Fruit fly (Drosophila melanogaster): Measurements from ENCODE around the gene CG10680.

CG10680 gene

DNA sequence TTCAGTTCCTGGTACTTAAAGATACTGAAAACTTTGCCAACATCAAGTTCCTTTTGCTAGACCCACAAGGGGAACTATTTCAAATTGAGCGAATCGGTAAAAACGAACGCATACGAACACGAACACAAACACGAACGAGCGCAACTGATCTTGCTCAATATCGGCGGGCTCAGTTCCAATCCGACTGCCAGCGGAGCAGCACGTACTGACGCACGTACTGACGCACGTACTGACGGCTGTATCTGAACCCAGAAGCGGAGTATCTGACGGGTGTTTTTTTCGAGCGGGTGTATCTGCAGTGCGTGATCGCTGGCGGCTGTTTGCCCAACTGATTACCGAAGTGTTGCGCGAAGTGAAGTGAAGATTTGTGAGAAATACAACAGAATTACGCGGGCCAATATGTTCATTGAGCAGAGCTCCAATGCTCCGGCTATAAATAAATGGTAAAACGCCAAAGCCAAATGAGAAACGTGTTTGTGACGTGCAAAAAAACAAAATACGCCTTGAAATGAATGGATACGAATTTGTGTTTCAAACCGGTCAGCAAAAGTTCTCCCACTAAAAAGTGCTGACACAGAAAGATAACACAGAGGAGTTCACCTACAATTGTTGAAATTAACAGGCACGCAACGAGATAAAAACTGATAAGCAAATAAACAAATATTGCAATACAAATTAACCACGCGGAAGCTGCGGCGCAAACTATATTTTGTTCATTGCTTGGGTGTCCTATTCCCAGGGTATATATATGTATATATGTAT is 28.7 kb upstream of the CG10680 start:
- no peak for TF ChIP-seq dmrt99B (tag; optimal IDR thresholded peaks at IDR 0.05)
- TF ChIP-seq peb (GFP tag; IDR thresholded peaks at IDR 0.05) = no peak
- no peak for TF ChIP-seq slou (GFP tag; optimal IDR thresholded peaks at IDR 0.05)
- no peak for TF ChIP-seq CG8478 (optimal IDR thresholded peaks at IDR 0.05)
- peak; percentile 61; the same call in 1 of the 2 replicates for TF ChIP-seq ato (GFP tag; IDR thresholded peaks at IDR 0.05; ENCODE audit: partially characterized antibody)
- TF ChIP-seq CG17328 (GFP tag; IDR thresholded peaks at IDR 0.05) = 0 out of 2 replicates have a peak, but pooled peaks have one; percentile 42
- no peak for TF ChIP-seq CG4820 (GFP tag; optimal IDR thresholded peaks at IDR 0.05)
- no peak; the same call in 1 of the 2 replicates for TF ChIP-seq Dref (GFP tag; IDR thresholded peaks at IDR 0.05)
- no peak for TF ChIP-seq croc (GFP tag; conservative IDR thresholded peaks at IDR 0.05)
- no peak for TF ChIP-seq CG8290 (GFP tag; optimal IDR thresholded peaks at IDR 0.05)
- TF ChIP-seq CG8290 (tag; optimal IDR thresholded peaks at IDR 0.05) = peak; percentile 13 to 87
- TF ChIP-seq Hr51 (GFP tag; optimal IDR thresholded peaks at IDR 0.05) = no peak
- no peak for TF ChIP-seq cad (GFP tag; optimal IDR thresholded peaks at IDR 0.05)
- peak; percentile 49; the same call in 1 of the 3 replicates for TF ChIP-seq so (GFP tag; IDR thresholded peaks at IDR 0.05)
- TF ChIP-seq sug (tag; optimal IDR thresholded peaks at IDR 0.05) = peak; percentile 54
- peak; percentile 51 for TF ChIP-seq NFAT (GFP tag; IDR thresholded peaks at IDR 0.05)
- TF ChIP-seq tgo (GFP tag; IDR thresholded peaks at IDR 0.05) = no peak
- peak; percentile 84 for TF ChIP-seq CG7987 (GFP tag; optimal IDR thresholded peaks at IDR 0.05)
- no peak for TF ChIP-seq CG10431 (GFP tag; optimal IDR thresholded peaks at IDR 0.05)
- peak; percentile 85 for TF ChIP-seq sens (GFP tag)
- no peak for TF ChIP-seq CTCF (GFP tag; optimal IDR thresholded peaks at IDR 0.05)
- peak; percentile 60; the same call in 2 of the 3 replicates for TF ChIP-seq Opbp (GFP tag; IDR thresholded peaks at IDR 0.05; ENCODE audit: partially characterized antibody)
- peak; percentile 36 for TF ChIP-seq CG12219 (GFP tag; optimal IDR thresholded peaks at IDR 0.05)
- no peak for TF ChIP-seq crc (GFP tag; optimal IDR thresholded peaks at IDR 0.05)
- TF ChIP-seq CG13775 (GFP tag; optimal IDR thresholded peaks at IDR 0.05) = no peak
- no peak for TF ChIP-seq eyg (GFP tag; optimal IDR thresholded peaks at IDR 0.05)
- TF ChIP-seq CG2202 (tag; optimal IDR thresholded peaks at IDR 0.05) = no peak
- TF ChIP-seq Nf-YC (tag; optimal IDR thresholded peaks at IDR 0.05) = peak; percentile 7
- TF ChIP-seq tna (GFP tag; IDR thresholded peaks at IDR 0.05; ENCODE audit: partially characterized antibody) = peak; percentile 55; the same call in 1 of the 2 replicates
- TF ChIP-seq CG1602 (GFP tag; optimal IDR thresholded peaks at IDR 0.05) = no peak
- TF ChIP-seq Med (GFP tag) = peak; percentile 87
- no peak for TF ChIP-seq ssp (GFP tag; IDR thresholded peaks at IDR 0.05)
- no peak for TF ChIP-seq onecut (GFP tag; IDR thresholded peaks at IDR 0.05)
- TF ChIP-seq Chrac-16 (GFP tag; optimal IDR thresholded peaks at IDR 0.05) = no peak
- no peak for TF ChIP-seq Oli (tag; optimal IDR thresholded peaks at IDR 0.05)
- peak; percentile 3 for TF ChIP-seq CG17568 (GFP tag; optimal IDR thresholded peaks at IDR 0.05)
- peak; percentile 46 for TF ChIP-seq CG15514 (GFP tag; optimal IDR thresholded peaks at IDR 0.05)
- TF ChIP-seq CG8924 (tag; optimal IDR thresholded peaks at IDR 0.05) = peak; percentile 34
- no peak for TF ChIP-seq pnt (GFP tag; optimal IDR thresholded peaks at IDR 0.05)
- peak in 1 of 2 experiments; percentile 37 for TF ChIP-seq Eip74EF (GFP tag; optimal IDR thresholded peaks at IDR 0.05)
- TF ChIP-seq nmo (GFP tag; optimal IDR thresholded peaks at IDR 0.05) = no peak
- no peak for TF ChIP-seq gt (GFP tag; IDR thresholded peaks at IDR 0.05)
- peak; percentile 20 for TF ChIP-seq Xbp1 (GFP tag; optimal IDR thresholded peaks at IDR 0.05)
- TF ChIP-seq B-H2 (GFP tag; optimal IDR thresholded peaks at IDR 0.05) = no peak
- TF ChIP-seq bbx (GFP tag; IDR thresholded peaks at IDR 0.05; ENCODE audit: partially characterized antibody) = peak; percentile 75
- peak; percentile 10 for TF ChIP-seq ERR (GFP tag; optimal IDR thresholded peaks at IDR 0.05)
- peak; percentile 9 for TF ChIP-seq CHES-1-like (GFP tag; optimal IDR thresholded peaks at IDR 0.05)
- no peak for TF ChIP-seq CG7745 (tag; optimal IDR thresholded peaks at IDR 0.05)
- TF ChIP-seq CG10543 (GFP tag; optimal IDR thresholded peaks at IDR 0.05) = peak; percentile 82
- no peak for TF ChIP-seq CG6654 (GFP tag; optimal IDR thresholded peaks at IDR 0.05)

Measured in whole organism, embryonic.